Fruit fly (Drosophila melanogaster) whole organism, wandering third instar larva: Measurements from ENCODE around the gene mon2.
A peak's percentile ranks its signal among the peaks of the same experiment; 100 is the strongest.

Experiments
- Abd-B ChIP-seq: fragments of >200 bp; optimal IDR thresholded peaks from 2 replicates; lab custom pipeline; 2017; ENCODE audit warnings: missing biosample characterization, missing genetic modification characterization
- CG32264 ChIP-seq: fragments of 200-800 bp; sonication (Bioruptor generic); optimal IDR thresholded peaks from 2 replicates; lab custom pipeline; 2016; ENCODE audit warnings: missing biosample characterization, missing genetic modification characterization
- CG9705 ChIP-seq: fragments of 200-800 bp; sonication (Bioruptor generic); optimal IDR thresholded peaks from 2 replicates; lab custom pipeline; 2018; ENCODE audit warnings: missing biosample characterization, mild to moderate bottlenecking, missing genetic modification characterization
- CrebA ChIP-seq: fragments of 200-800 bp; sonication (Bioruptor generic); optimal IDR thresholded peaks from 2 replicates; lab custom pipeline; 2016; ENCODE audit warnings: missing biosample characterization, mild to moderate bottlenecking, missing genetic modification characterization, borderline replicate concordance
- Dfd ChIP-seq: fragments of >200 bp; optimal IDR thresholded peaks from 2 replicates; lab custom pipeline; 2017; ENCODE audit warnings: missing biosample characterization, missing genetic modification characterization
- Dif ChIP-seq: fragments of 200-275, 200-300 bp; sonication (Bioruptor generic); optimal IDR thresholded peaks from 2 replicates; lab custom pipeline; 2018; ENCODE audit warnings: missing biosample characterization, missing genetic modification characterization; ENCODE audit not compliant: partially characterized antibody
- GATAd ChIP-seq: sonication (Bioruptor generic); optimal IDR thresholded peaks from 2 replicates; lab custom pipeline; 2016; ENCODE audit warnings: missing biosample characterization, missing genetic modification characterization
- HLH106 ChIP-seq: fragments of 200-800 bp; optimal IDR thresholded peaks from 3 replicates; lab custom pipeline; 2019; ENCODE audit warnings: missing biosample characterization, mild to moderate bottlenecking, missing genetic modification characterization, moderate library complexity
- Hnf4 ChIP-seq: fragments of 200-800 bp; sonication (Bioruptor generic); optimal IDR thresholded peaks from 2 replicates; lab custom pipeline; 2016; ENCODE audit warnings: missing biosample characterization, mild to moderate bottlenecking, missing genetic modification characterization
- Hr78 ChIP-seq: fragments of >200 bp; optimal IDR thresholded peaks from 2 replicates; lab custom pipeline; 2017; ENCODE audit warnings: missing biosample characterization, missing genetic modification characterization
- Hr83 ChIP-seq: fragments of 200-300 bp; sonication (Bioruptor generic); optimal IDR thresholded peaks from 2 replicates; lab custom pipeline; 2016; ENCODE audit warnings: missing biosample characterization, mild to moderate bottlenecking, missing genetic modification characterization, moderate library complexity; ENCODE audit not compliant: poor library complexity, severe bottlenecking
- Jra ChIP-seq: sonication (Bioruptor generic); optimal IDR thresholded peaks from 2 replicates; lab custom pipeline; 2016; ENCODE audit warnings: missing biosample characterization, missing genetic modification characterization
- Mio ChIP-seq: sonication (Bioruptor generic); optimal IDR thresholded peaks from 2 replicates; lab custom pipeline; 2016; ENCODE audit warnings: missing biosample characterization, missing genetic modification characterization
- Myc ChIP-seq: fragments of >200 bp; optimal IDR thresholded peaks from 2 replicates; lab custom pipeline; 2017
- N ChIP-seq: fragments of >200 bp; optimal IDR thresholded peaks from 2 replicates; lab custom pipeline; 2018; ENCODE audit warnings: missing biosample characterization, missing external identifiers, missing genetic modification characterization
- OdsH ChIP-seq: fragments of 200-800 bp; sonication (Bioruptor generic); optimal IDR thresholded peaks from 2 replicates; lab custom pipeline; 2016; ENCODE audit warnings: missing biosample characterization, mild to moderate bottlenecking, missing genetic modification characterization
- Rel ChIP-seq, 2 experiments: fragments of 200-800 bp; sonication (Bioruptor generic) in 1 of 2; optimal IDR thresholded peaks; 2 replicates in 1 of 2; 3 replicates in 1 of 2; lab custom pipeline; 2016 to 2019; ENCODE audit warnings: mild to moderate bottlenecking in 2 of 2, missing biosample characterization in 2 of 2, missing genetic modification characterization in 2 of 2, moderate library complexity in 1 of 2
- Sp1 ChIP-seq: fragments of 200-800 bp; sonication (Bioruptor generic); optimal IDR thresholded peaks from 3 replicates; lab custom pipeline; 2019; ENCODE audit warnings: missing biosample characterization, mild to moderate bottlenecking, missing genetic modification characterization, moderate library complexity
- Vsx2 ChIP-seq: fragments of 200-300, 225-300 bp; sonication (Bioruptor generic); optimal IDR thresholded peaks from 2 replicates; lab custom pipeline; 2018; ENCODE audit warnings: missing biosample characterization, missing genetic modification characterization; ENCODE audit not compliant: partially characterized antibody
- br ChIP-seq: fragments of 200-800 bp; sonication (Bioruptor generic); optimal IDR thresholded peaks from 2 replicates; lab custom pipeline; 2016; ENCODE audit warnings: missing biosample characterization, missing genetic modification characterization
- brk ChIP-seq: fragments of 200-800 bp; sonication (Bioruptor generic); optimal IDR thresholded peaks from 2 replicates; lab custom pipeline; 2016; ENCODE audit warnings: missing biosample characterization, mild to moderate bottlenecking, missing genetic modification characterization
- dmrt93B ChIP-seq: fragments of 200-800 bp; sonication (Bioruptor generic); optimal IDR thresholded peaks from 2 replicates; lab custom pipeline; 2018; ENCODE audit warnings: missing biosample characterization, mild to moderate bottlenecking, missing genetic modification characterization
- dsf ChIP-seq: sonication (Bioruptor generic); optimal IDR thresholded peaks from 2 replicates; lab custom pipeline; 2016; ENCODE audit warnings: missing biosample characterization, missing genetic modification characterization, borderline replicate concordance
- ey ChIP-seq: fragments of 200-800 bp; sonication (Bioruptor generic); optimal IDR thresholded peaks from 2 replicates; lab custom pipeline; 2016; ENCODE audit warnings: missing biosample characterization, missing genetic modification characterization
- foxo ChIP-seq, 2 experiments: fragments of 200-800 bp; sonication (Bioruptor generic); optimal IDR thresholded peaks; 2 replicates in 1 of 2; 3 replicates in 1 of 2; lab custom pipeline; 2016 to 2017; ENCODE audit warnings: missing biosample characterization in 2 of 2, missing genetic modification characterization in 2 of 2
- fru ChIP-seq: fragments of 200-800 bp; sonication (Bioruptor generic); optimal IDR thresholded peaks from 3 replicates; lab custom pipeline; 2016; ENCODE audit warnings: missing biosample characterization, mild to moderate bottlenecking, missing genetic modification characterization
- h ChIP-seq: fragments of 200-800 bp; sonication (Bioruptor generic); optimal IDR thresholded peaks from 3 replicates; lab custom pipeline; 2016; ENCODE audit warnings: missing biosample characterization, mild to moderate bottlenecking, missing genetic modification characterization
- jim ChIP-seq: fragments of 175-275, 200-325 bp; sonication (Bioruptor generic); optimal IDR thresholded peaks from 2 replicates; lab custom pipeline; 2016; ENCODE audit warnings: missing biosample characterization, mild to moderate bottlenecking, missing genetic modification characterization
- lola ChIP-seq: fragments of >200 bp; optimal IDR thresholded peaks from 2 replicates; lab custom pipeline; 2017; ENCODE audit warnings: missing biosample characterization, missing genetic modification characterization
- pan ChIP-seq: fragments of >200 bp; optimal IDR thresholded peaks from 2 replicates; lab custom pipeline; 2017
- psq ChIP-seq: fragments of 200-800 bp; sonication (Bioruptor generic); optimal IDR thresholded peaks from 3 replicates; lab custom pipeline; 2017; ENCODE audit warnings: missing biosample characterization, mild to moderate bottlenecking, missing genetic modification characterization, moderate library complexity
- rgr ChIP-seq: fragments of 200-800 bp; sonication (Bioruptor generic); optimal IDR thresholded peaks from 3 replicates; lab custom pipeline; 2016; ENCODE audit warnings: missing biosample characterization, mild to moderate bottlenecking, missing genetic modification characterization
- sage ChIP-seq: fragments of 200-800 bp; sonication (Bioruptor generic); optimal IDR thresholded peaks from 2 replicates; lab custom pipeline; 2016; ENCODE audit warnings: missing biosample characterization, mild to moderate bottlenecking, missing genetic modification characterization
- sv ChIP-seq: fragments of 200-800 bp; sonication (Bioruptor generic); optimal IDR thresholded peaks from 3 replicates; lab custom pipeline; 2016; ENCODE audit warnings: missing biosample characterization, missing genetic modification characterization
- tai ChIP-seq: sonication (Bioruptor generic); optimal IDR thresholded peaks from 2 replicates; lab custom pipeline; 2016; ENCODE audit warnings: missing biosample characterization, missing genetic modification characterization
- usp ChIP-seq: fragments of >200 bp; optimal IDR thresholded peaks from 2 replicates; lab custom pipeline; 2017; ENCODE audit warnings: missing biosample characterization, missing genetic modification characterization
- woc ChIP-seq: sonication (Bioruptor generic); optimal IDR thresholded peaks from 2 replicates; lab custom pipeline; 2016; ENCODE audit warnings: missing biosample characterization, mild to moderate bottlenecking, missing genetic modification characterization

The mon2 gene

DNA sequence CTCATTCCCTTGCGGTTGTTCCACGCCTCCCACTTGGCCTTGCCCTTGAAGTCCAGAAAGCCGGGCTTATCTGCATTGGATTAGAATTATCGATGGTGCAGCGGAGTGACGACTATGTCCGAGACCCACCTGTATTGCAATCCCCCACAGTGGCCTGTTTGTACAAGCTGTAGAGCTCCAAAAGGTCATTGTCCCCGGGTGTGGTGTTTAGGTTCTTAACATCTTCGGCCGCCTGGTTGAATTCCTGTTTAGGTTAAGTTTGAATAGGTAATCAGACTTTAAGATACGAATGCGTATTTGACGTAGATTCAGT lies 38.1 kb upstream of the mon2 start:
- no peak for TF ChIP-seq OdsH (GFP tag; lab: Kevin White, UChicago)
- no peak for TF ChIP-seq rgr
- no peak for TF ChIP-seq psq
- TF ChIP-seq ey (GFP tag; lab: Kevin White, UChicago) = no peak
- TF ChIP-seq tai = no peak
- TF ChIP-seq Vsx2 (GFP tag; lab: Kevin White, UChicago) = no peak
- no peak for TF ChIP-seq fru (GFP tag; lab: Kevin White, UChicago)
- TF ChIP-seq pan = no peak
- TF ChIP-seq Hr78 (GFP tag; lab: Kevin White, UChicago) = no peak
- TF ChIP-seq Hr83 (GFP tag; lab: Kevin White, UChicago) = no peak
- no peak for TF ChIP-seq dmrt93B (GFP tag; lab: Kevin White, UChicago)
- no peak for TF ChIP-seq N
- no peak for TF ChIP-seq foxo (GFP tag; optimal IDR thresholded peaks at IDR 0.05; lab: Kevin White, UChicago)
- TF ChIP-seq h (GFP tag; lab: Kevin White, UChicago) = no peak
- no peak for TF ChIP-seq jim (GFP tag; lab: Kevin White, UChicago)
- TF ChIP-seq br (GFP tag; lab: Kevin White, UChicago) = no peak
- TF ChIP-seq CG32264 (GFP tag; lab: Kevin White, UChicago) = no peak

DNA sequence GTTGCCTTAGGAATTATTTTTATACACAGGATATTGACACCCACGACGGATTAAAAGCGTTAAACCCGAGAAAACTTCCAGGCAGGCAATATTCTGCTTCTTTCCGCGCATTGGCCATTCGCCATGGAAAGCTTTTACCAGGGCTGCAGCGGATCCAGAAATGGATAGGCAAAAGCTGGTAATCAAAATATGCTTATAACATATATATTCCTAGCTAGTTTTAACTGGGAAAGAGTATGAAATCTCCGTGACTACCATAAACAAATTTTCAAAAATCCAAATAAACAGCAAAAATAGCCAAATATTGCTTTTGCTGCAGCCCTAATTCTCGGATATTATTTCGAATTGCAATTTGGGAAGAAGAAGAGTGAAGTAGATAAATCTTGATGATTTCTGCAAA lies 35.7 kb upstream of the mon2 start, which contains the start of the genes PAPLA1 and Rbsn-5:
Gene PAPLA1 (minus strand): TSS at position 141 of the 400 bp plus-strand sequence.
Gene Rbsn-5 (plus strand): TSS at position 335 of the 400 bp plus-strand sequence.
- TF ChIP-seq Hr83 (GFP tag; lab: Kevin White, UChicago) = peak; percentile 93
- TF ChIP-seq Hnf4 (GFP tag; lab: Kevin White, UChicago) = peak; percentile 97
- TF ChIP-seq ey (GFP tag; lab: Kevin White, UChicago) = peak; percentile 95
- no peak for TF ChIP-seq pan
- peak; percentile 95 for TF ChIP-seq woc
- no peak for TF ChIP-seq jim (GFP tag; lab: Kevin White, UChicago)
- TF ChIP-seq br (GFP tag; lab: Kevin White, UChicago) = peak; percentile 96
- no peak for TF ChIP-seq CrebA (GFP tag; lab: Kevin White, UChicago)
- TF ChIP-seq Rel (GFP tag; optimal IDR thresholded peaks at IDR 0.05; lab: Kevin White, UChicago) = no peak
- TF ChIP-seq Rel (tag; optimal IDR thresholded peaks at IDR 0.05; lab: Kevin White, UChicago) = peak; percentile 81
- peak; percentile 93 for TF ChIP-seq brk (GFP tag; lab: Kevin White, UChicago)
- TF ChIP-seq CG32264 (GFP tag; lab: Kevin White, UChicago) = peak; percentile 84
- TF ChIP-seq h (GFP tag; lab: Kevin White, UChicago) = peak; percentile 97
- TF ChIP-seq Abd-B = no peak
- TF ChIP-seq Dfd (GFP tag; lab: Kevin White, UChicago) = no peak
- peak; percentile 83 for TF ChIP-seq GATAd (GFP tag; lab: Kevin White, UChicago)
- no peak for TF ChIP-seq N
- TF ChIP-seq Hr78 (GFP tag; lab: Kevin White, UChicago) = no peak
- TF ChIP-seq Vsx2 (GFP tag; lab: Kevin White, UChicago) = no peak
- TF ChIP-seq OdsH (GFP tag; lab: Kevin White, UChicago) = peak; percentile 93
- peak; percentile 86 for TF ChIP-seq psq
- peak; percentile 52 for TF ChIP-seq Mio (GFP tag; lab: Kevin White, UChicago)
- TF ChIP-seq Sp1 = peak; percentile 93
- peak; percentile 94 for TF ChIP-seq CG9705 (GFP tag; lab: Kevin White, UChicago)
- TF ChIP-seq rgr = peak; percentile 96
- peak; percentile 96 for TF ChIP-seq Jra (GFP tag; lab: Kevin White, UChicago)
- peak; percentile 71 for TF ChIP-seq Myc
- TF ChIP-seq Dif (GFP tag; lab: Kevin White, UChicago) = no peak
- peak; percentile 97 for TF ChIP-seq tai
- peak; percentile 91 for TF ChIP-seq dsf (GFP tag; lab: Kevin White, UChicago)
- TF ChIP-seq lola (GFP tag; lab: Kevin White, UChicago) = no peak
- TF ChIP-seq foxo (GFP tag; optimal IDR thresholded peaks at IDR 0.05; lab: Kevin White, UChicago) = peak; percentile 51 to 97
- peak; percentile 95 for TF ChIP-seq fru (GFP tag; lab: Kevin White, UChicago)
- no peak for TF ChIP-seq sage (GFP tag; lab: Kevin White, UChicago)
- TF ChIP-seq usp (GFP tag; lab: Kevin White, UChicago) = no peak
- TF ChIP-seq sv = peak; percentile 92
- TF ChIP-seq dmrt93B (GFP tag; lab: Kevin White, UChicago) = peak; percentile 84
- TF ChIP-seq HLH106 (tag; lab: Kevin White, UChicago) = peak; percentile 96
